Worm (Caenorhabditis elegans) whole organism, L1 larva: ENCODE measurements around the gene fbxa-158.

Experiments
- alr-1 ChIP-seq: fragments of 200-800 bp; sonication (Bioruptor generic); optimal IDR thresholded peaks from 2 replicates; lab custom pipeline; 2018; ENCODE audit warnings: borderline replicate concordance, mild to moderate bottlenecking, missing genetic modification characterization, missing compliant biosample characterization
- ceh-63 ChIP-seq: fragments of 200-800 bp; sonication (Bioruptor generic); optimal IDR thresholded peaks from 2 replicates; lab custom pipeline; 2018; ENCODE audit warnings: mild to moderate bottlenecking, missing genetic modification characterization, missing compliant biosample characterization
- egl-13 ChIP-seq: sonication (generic microtip); optimal IDR thresholded peaks from 2 replicates; lab custom pipeline; 2016; ENCODE audit warnings: missing genotype, missing genetic modification reagents, missing genetic modification characterization, missing compliant biosample characterization
- egl-27 ChIP-seq, 2 experiments: fragments of 150-350 bp in 1 of 2; sonication (generic microtip); optimal IDR thresholded peaks; 3 replicates each; lab custom pipeline; 2017 to 2018; ENCODE audit warnings: missing biosample characterization in 2 of 2, missing genetic modification characterization in 2 of 2, missing genetic modification reagents in 2 of 2
- elt-3 ChIP-seq, 6 experiments: fragments of 150-350 bp in 1 of 6; sonication (generic microtip); optimal IDR thresholded peaks; 2 replicates each; lab custom pipeline; 2017 to 2018; ENCODE audit warnings: missing biosample characterization in 6 of 6, missing genetic modification characterization in 6 of 6, inconsistent platforms in 1 of 6
- fkh-10 ChIP-seq: sonication (generic microtip); optimal IDR thresholded peaks from 2 replicates; lab custom pipeline; 2017; ENCODE audit warnings: missing biosample characterization, missing genetic modification reagents, missing genetic modification characterization
- irx-1 ChIP-seq: sonication (generic microtip); optimal IDR thresholded peaks from 2 replicates; lab custom pipeline; 2016; ENCODE audit warnings: missing genetic modification characterization, missing compliant biosample characterization
- lin-15B ChIP-seq: fragments of 150-350 bp; sonication (generic microtip); optimal IDR thresholded peaks from 3 replicates; lab custom pipeline; 2014; ENCODE audit warnings: missing biosample characterization, missing genetic modification characterization
- nhr-12 ChIP-seq: sonication (generic microtip); optimal IDR thresholded peaks from 2 replicates; lab custom pipeline; 2017; ENCODE audit warnings: missing biosample characterization, missing genetic modification characterization
- nhr-237 ChIP-seq: fragments of 150-350 bp; optimal IDR thresholded peaks from 2 replicates; lab custom pipeline; 2014; ENCODE audit warnings: missing biosample characterization, missing genetic modification characterization
- nhr-28 ChIP-seq: fragments of 150-350 bp; optimal IDR thresholded peaks from 2 replicates; lab custom pipeline; 2014; ENCODE audit warnings: missing biosample characterization, missing genetic modification characterization
- nhr-47 ChIP-seq: sonication (generic microtip); optimal IDR thresholded peaks from 2 replicates; lab custom pipeline; 2016; ENCODE audit warnings: mild to moderate bottlenecking, missing genetic modification characterization, moderate library complexity, missing compliant biosample characterization
- skn-1 ChIP-seq: fragments of 150-350 bp; optimal IDR thresholded peaks from 2 replicates; lab custom pipeline; 2014; ENCODE audit warnings: missing biosample characterization, missing genetic modification characterization
- unc-130 ChIP-seq: fragments of 150-350 bp; optimal IDR thresholded peaks from 2 replicates; lab custom pipeline; 2017; ENCODE audit warnings: missing biosample characterization, missing genetic modification characterization, inconsistent platforms

DNA sequence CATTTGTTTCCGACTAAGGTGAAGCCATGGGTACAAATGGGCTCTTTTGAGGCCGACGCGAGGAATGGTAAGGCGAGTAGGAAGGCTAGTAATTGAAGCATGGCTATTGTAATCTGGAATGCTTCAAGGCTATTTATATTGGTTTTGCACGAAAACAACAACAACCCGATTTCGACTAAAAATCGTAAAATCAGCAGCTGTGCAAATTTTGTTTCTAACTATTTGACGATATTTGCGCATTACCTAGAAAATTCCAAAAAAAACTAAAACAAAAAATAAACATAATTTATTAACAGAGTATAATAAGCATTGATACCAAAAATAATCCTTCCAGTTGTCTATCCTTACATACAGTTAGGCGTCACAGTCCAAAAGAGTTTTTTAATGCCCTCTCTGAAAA lies 25.9 kb downstream of the fbxa-158 start, which contains the start of gene clec-20:
- no peak for TF ChIP-seq ceh-63 (GFP tag; lab: Kevin White, UChicago)
- no peak for TF ChIP-seq lin-15B (tag; lab: Kevin White, UChicago)
- TF ChIP-seq fkh-10 (GFP tag; lab: Kevin White, UChicago): no peak
- TF ChIP-seq nhr-28 (tag; lab: Kevin White, UChicago): no peak
- no peak for TF ChIP-seq egl-13 (tag; lab: Kevin White, UChicago)
- TF ChIP-seq unc-130 (tag; lab: Kevin White, UChicago): no peak
- no peak for TF ChIP-seq skn-1 (tag; lab: Kevin White, UChicago)
- no peak for TF ChIP-seq elt-3 (tag; optimal IDR thresholded peaks at IDR 0.05; lab: Kevin White, UChicago)
- TF ChIP-seq alr-1 (tag; lab: Kevin White, UChicago): no peak
- TF ChIP-seq nhr-237 (tag; lab: Kevin White, UChicago): no peak
- no peak for TF ChIP-seq irx-1 (tag; lab: Kevin White, UChicago)
- no peak for TF ChIP-seq egl-27 (tag; optimal IDR thresholded peaks at IDR 0.05; lab: Kevin White, UChicago)
- TF ChIP-seq nhr-12 (tag; lab: Kevin White, UChicago): no peak
- no peak for TF ChIP-seq nhr-47 (tag; lab: Kevin White, UChicago)
